Worm (Caenorhabditis elegans) whole organism, L1 larva: ENCODE results near the gene F54C9.3.
A peak's percentile ranks its signal among the peaks of the same experiment; 100 is the strongest.

Experiments
- C16A3.4 ChIP-seq: fragments of 150-350 bp; optimal IDR thresholded peaks from 2 replicates; lab custom pipeline; 2014; ENCODE audit warnings: missing biosample characterization, missing genetic modification characterization
- aha-1 ChIP-seq: fragments of 150-350 bp; optimal IDR thresholded peaks from 2 replicates; lab custom pipeline; 2014; ENCODE audit warnings: missing biosample characterization, missing genetic modification characterization
- alr-1 ChIP-seq: fragments of 200-800 bp; sonication (Bioruptor generic); optimal IDR thresholded peaks from 2 replicates; lab custom pipeline; 2018; ENCODE audit warnings: borderline replicate concordance, mild to moderate bottlenecking, missing genetic modification characterization, missing compliant biosample characterization
- aly-2 ChIP-seq: fragments of 150-350 bp; optimal IDR thresholded peaks from 2 replicates; lab custom pipeline; 2014; ENCODE audit warnings: missing biosample characterization, missing genetic modification characterization
- ama-1 ChIP-seq: fragments of 150-350 bp; optimal IDR thresholded peaks from 2 replicates; lab custom pipeline; 2014
- ceh-82 ChIP-seq, 3 experiments: fragments of 150-350 bp in 1 of 3; sonication (generic microtip) in 2 of 3; optimal IDR thresholded peaks; 2 replicates each; lab custom pipeline; 2014 to 2017; ENCODE audit warnings: missing biosample characterization in 3 of 3, missing genetic modification characterization in 3 of 3
- ceh-88 ChIP-seq: fragments of 200-800 bp; sonication (Bioruptor generic); IDR thresholded peaks from 2 replicates; pipeline ENCODE4 v1.3.6; 2022; ENCODE audit warnings: missing genetic modification characterization, missing compliant biosample characterization
- dpl-1 ChIP-seq, 3 experiments: fragments of 150-350 bp in 2 of 3; sonication (generic microtip) in 1 of 3; optimal IDR thresholded peaks; 2 replicates each; lab custom pipeline; 2014 to 2017; ENCODE audit warnings: missing biosample characterization in 3 of 3, missing genetic modification characterization in 3 of 3, missing genetic modification reagents in 3 of 3
- dsc-1 ChIP-seq: sonication (generic microtip); optimal IDR thresholded peaks from 2 replicates; lab custom pipeline; 2016; ENCODE audit warnings: mild to moderate bottlenecking, missing genetic modification characterization, missing compliant biosample characterization
- efl-1 ChIP-seq, 4 experiments: fragments of 150-350 bp; optimal IDR thresholded peaks in 3 of 4; peaks in 1 of 4; 1 replicate in 1 of 4; 2 replicates in 3 of 4; lab custom pipeline; 2014; ENCODE audit warnings: missing biosample characterization in 2 of 4, missing genetic modification characterization in 2 of 4, missing genetic modification reagents in 2 of 4
- efl-3 ChIP-seq: fragments of 200-800 bp; sonication (Bioruptor generic); optimal IDR thresholded peaks from 2 replicates; lab custom pipeline; 2018; ENCODE audit warnings: mild to moderate bottlenecking, missing genetic modification characterization, missing compliant biosample characterization
- egl-13 ChIP-seq: sonication (generic microtip); optimal IDR thresholded peaks from 2 replicates; lab custom pipeline; 2016; ENCODE audit warnings: missing genotype, missing genetic modification reagents, missing genetic modification characterization, missing compliant biosample characterization
- egl-27 ChIP-seq, 2 experiments: fragments of 150-350 bp in 1 of 2; sonication (generic microtip); optimal IDR thresholded peaks; 3 replicates each; lab custom pipeline; 2017 to 2018; ENCODE audit warnings: missing biosample characterization in 2 of 2, missing genetic modification characterization in 2 of 2, missing genetic modification reagents in 2 of 2
- elt-3 ChIP-seq, 6 experiments: fragments of 150-350 bp in 1 of 6; sonication (generic microtip); optimal IDR thresholded peaks; 2 replicates each; lab custom pipeline; 2017 to 2018; ENCODE audit warnings: missing biosample characterization in 6 of 6, missing genetic modification characterization in 6 of 6, inconsistent platforms in 1 of 6
- fkh-8 ChIP-seq: sonication (generic microtip); optimal IDR thresholded peaks from 2 replicates; lab custom pipeline; 2016; ENCODE audit warnings: mild to moderate bottlenecking, missing genetic modification characterization, missing compliant biosample characterization
- fos-1 ChIP-seq: fragments of 150-350 bp; optimal IDR thresholded peaks from 2 replicates; lab custom pipeline; 2014; ENCODE audit warnings: missing biosample characterization, missing genetic modification characterization
- grh-1 ChIP-seq: fragments of 200-800 bp; sonication (Bioruptor generic); IDR thresholded peaks from 2 replicates; pipeline ENCODE4 v1.3.6; 2022; ENCODE audit warnings: missing genetic modification reagents, missing genetic modification characterization, missing compliant biosample characterization
- hlh-17 ChIP-seq: fragments of 200-800 bp; sonication (Bioruptor generic); optimal IDR thresholded peaks from 2 replicates; lab custom pipeline; 2018; ENCODE audit warnings: missing genetic modification characterization, mild to moderate bottlenecking, missing compliant biosample characterization, moderate library complexity, borderline replicate concordance
- hlh-4 ChIP-seq: sonication (generic microtip); optimal IDR thresholded peaks from 2 replicates; lab custom pipeline; 2016; ENCODE audit warnings: mild to moderate bottlenecking, missing genetic modification characterization, missing compliant biosample characterization
- irx-1 ChIP-seq: sonication (generic microtip); optimal IDR thresholded peaks from 2 replicates; lab custom pipeline; 2016; ENCODE audit warnings: missing genetic modification characterization, missing compliant biosample characterization
- jun-1 ChIP-seq: fragments of 150-350 bp; optimal IDR thresholded peaks from 2 replicates; lab custom pipeline; 2014; ENCODE audit warnings: missing biosample characterization, missing genetic modification reagents, missing genetic modification characterization
- lin-13 ChIP-seq: fragments of 150-350 bp; optimal IDR thresholded peaks from 2 replicates; lab custom pipeline; 2014; ENCODE audit warnings: missing biosample characterization, missing genetic modification reagents, missing genetic modification characterization
- lin-14 ChIP-seq: fragments of 200-800 bp; sonication (Bioruptor generic); optimal IDR thresholded peaks from 2 replicates; lab custom pipeline; 2018; ENCODE audit warnings: mild to moderate bottlenecking, missing genetic modification characterization, moderate library complexity, missing compliant biosample characterization
- lin-15B ChIP-seq: fragments of 150-350 bp; sonication (generic microtip); optimal IDR thresholded peaks from 3 replicates; lab custom pipeline; 2014; ENCODE audit warnings: missing biosample characterization, missing genetic modification characterization
- lin-35 ChIP-seq, 2 experiments: fragments of 150-350 bp; optimal IDR thresholded peaks; 2 replicates each; lab custom pipeline; 2014; ENCODE audit warnings: missing biosample characterization in 2 of 2, missing genetic modification characterization in 2 of 2, missing genetic modification reagents in 2 of 2
- lin-39 ChIP-seq: fragments of 150-350 bp; optimal IDR thresholded peaks from 2 replicates; lab custom pipeline; 2014; ENCODE audit warnings: missing biosample characterization, missing genetic modification reagents, missing genetic modification characterization
- lir-3 ChIP-seq: sonication (generic microtip); optimal IDR thresholded peaks from 2 replicates; lab custom pipeline; 2016; ENCODE audit warnings: mild to moderate bottlenecking, missing genetic modification characterization, moderate library complexity, missing compliant biosample characterization; ENCODE audit not compliant: poor library complexity
- lsy-2 ChIP-seq, 2 experiments: fragments of 150-350 bp; optimal IDR thresholded peaks; 2 replicates each; lab custom pipeline; 2014; ENCODE audit warnings: missing biosample characterization in 2 of 2, missing genetic modification characterization in 2 of 2
- mab-9 ChIP-seq: fragments of 200-800 bp; sonication (Bioruptor generic); IDR thresholded peaks from 2 replicates; pipeline ENCODE4 v1.3.6; 2022; ENCODE audit warnings: missing genetic modification reagents, missing genetic modification characterization, missing compliant biosample characterization
- mdl-1 ChIP-seq, 2 experiments: fragments of 150-350 bp; optimal IDR thresholded peaks; 2 replicates each; lab custom pipeline; 2014 to 2017; ENCODE audit warnings: missing biosample characterization in 2 of 2, missing genetic modification characterization in 2 of 2, inconsistent platforms in 1 of 2
- mef-2 ChIP-seq: fragments of 150-350 bp; optimal IDR thresholded peaks from 2 replicates; lab custom pipeline; 2014; ENCODE audit warnings: missing biosample characterization, missing genetic modification characterization
- nhr-12 ChIP-seq: sonication (generic microtip); optimal IDR thresholded peaks from 2 replicates; lab custom pipeline; 2017; ENCODE audit warnings: missing biosample characterization, missing genetic modification characterization
- nhr-20 ChIP-seq: sonication (generic microtip); optimal IDR thresholded peaks from 2 replicates; lab custom pipeline; 2016; ENCODE audit warnings: mild to moderate bottlenecking, missing genetic modification characterization, missing compliant biosample characterization
- nhr-71 ChIP-seq: sonication (generic microtip); optimal IDR thresholded peaks from 2 replicates; lab custom pipeline; 2016; ENCODE audit warnings: mild to moderate bottlenecking, missing genetic modification characterization, moderate library complexity, missing compliant biosample characterization
- nhr-76 ChIP-seq: sonication (generic microtip); optimal IDR thresholded peaks from 2 replicates; lab custom pipeline; 2017; ENCODE audit warnings: missing biosample characterization, missing genetic modification characterization
- nhr-77 ChIP-seq: fragments of 150-350 bp; optimal IDR thresholded peaks from 2 replicates; lab custom pipeline; 2014; ENCODE audit warnings: missing biosample characterization, missing genetic modification characterization
- nhr-84 ChIP-seq: sonication (generic microtip); optimal IDR thresholded peaks from 2 replicates; lab custom pipeline; 2017; ENCODE audit warnings: missing biosample characterization, missing genetic modification characterization
- nhr-90 ChIP-seq: sonication (generic microtip); optimal IDR thresholded peaks from 2 replicates; lab custom pipeline; 2016; ENCODE audit warnings: mild to moderate bottlenecking, missing genetic modification characterization, missing compliant biosample characterization; ENCODE audit not compliant: poor library complexity
- pax-3 ChIP-seq: fragments of 200-800 bp; sonication (Bioruptor generic); optimal IDR thresholded peaks from 2 replicates; lab custom pipeline; 2018; ENCODE audit warnings: mild to moderate bottlenecking, missing genetic modification characterization, moderate library complexity, missing compliant biosample characterization
- pqm-1 ChIP-seq: sonication (generic microtip); optimal IDR thresholded peaks from 3 replicates; lab custom pipeline; 2017; ENCODE audit warnings: missing biosample characterization, missing genetic modification characterization
- skn-1 ChIP-seq: fragments of 150-350 bp; optimal IDR thresholded peaks from 2 replicates; lab custom pipeline; 2014; ENCODE audit warnings: missing biosample characterization, missing genetic modification characterization
- snu-23 ChIP-seq: sonication (generic microtip); optimal IDR thresholded peaks from 2 replicates; lab custom pipeline; 2016; ENCODE audit warnings: missing genetic modification characterization, missing compliant biosample characterization
- sptf-1 ChIP-seq: fragments of 150-350 bp; optimal IDR thresholded peaks from 2 replicates; lab custom pipeline; 2014; ENCODE audit warnings: missing biosample characterization, missing genetic modification characterization
- swsn-7 ChIP-seq: sonication (generic microtip); optimal IDR thresholded peaks from 2 replicates; lab custom pipeline; 2016; ENCODE audit warnings: missing genetic modification characterization, missing compliant biosample characterization
- tbx-2 ChIP-seq: sonication (generic microtip); optimal IDR thresholded peaks from 2 replicates; lab custom pipeline; 2016; ENCODE audit warnings: missing genetic modification characterization, missing compliant biosample characterization
- tlp-1 ChIP-seq: fragments of 150-350 bp; optimal IDR thresholded peaks from 2 replicates; lab custom pipeline; 2014; ENCODE audit warnings: missing biosample characterization, missing genetic modification characterization
- unc-130 ChIP-seq: fragments of 150-350 bp; optimal IDR thresholded peaks from 2 replicates; lab custom pipeline; 2017; ENCODE audit warnings: missing biosample characterization, missing genetic modification characterization, inconsistent platforms
- unc-62 ChIP-seq: fragments of 150-350 bp; optimal IDR thresholded peaks from 2 replicates; lab custom pipeline; 2014; ENCODE audit warnings: missing biosample characterization, missing genetic modification reagents, missing genetic modification characterization
- unc-86 ChIP-seq: sonication (generic microtip); optimal IDR thresholded peaks from 2 replicates; lab custom pipeline; 2016; ENCODE audit warnings: missing genetic modification characterization, missing compliant biosample characterization
- unc-98 ChIP-seq: fragments of 200-800 bp; sonication (Bioruptor generic); IDR thresholded peaks from 2 replicates; pipeline ENCODE4 v1.3.6; 2022; ENCODE audit warnings: missing genetic modification characterization, missing compliant biosample characterization
- xbp-1 ChIP-seq: sonication (generic microtip); optimal IDR thresholded peaks from 2 replicates; lab custom pipeline; 2016; ENCODE audit warnings: missing genetic modification characterization, missing compliant biosample characterization
- zag-1 ChIP-seq: fragments of 150-350 bp; optimal IDR thresholded peaks from 2 replicates; lab custom pipeline; 2014; ENCODE audit warnings: missing biosample characterization, missing genetic modification characterization

The F54C9.3 gene

DNA sequence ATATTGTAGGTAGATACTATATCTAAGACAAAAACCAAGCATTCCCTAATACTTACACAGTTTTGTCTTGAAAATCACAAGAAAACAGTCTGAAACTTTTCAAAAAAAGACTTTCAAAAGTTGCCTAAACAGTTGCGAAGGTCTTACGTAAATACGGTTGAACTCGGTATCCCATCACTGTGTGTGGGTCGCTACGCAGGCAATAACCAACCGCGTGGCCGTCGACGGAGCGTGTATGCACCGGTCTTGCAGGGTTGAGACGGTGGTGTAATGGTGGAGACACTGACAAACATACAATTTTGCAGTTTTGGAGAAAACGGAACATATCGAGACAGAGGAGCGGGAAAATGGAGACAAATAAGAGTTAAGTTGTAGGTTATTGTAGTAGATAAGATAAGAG lies 5.4 kb downstream of the F54C9.3 start, which contains the start of gene iff-2 (continued):
- TF ChIP-seq unc-130 (tag; lab: Kevin White, UChicago) (peak; percentile 99), snu-23 (peak; percentile 100), unc-86 (tag; lab: Kevin White, UChicago) (peak; percentile 99), nhr-84 (tag; lab: Kevin White, UChicago) (no peak), grh-1 (GFP tag; lab: Robert Waterston, UW) (peak; percentile 97), tbx-2 (tag; lab: Kevin White, UChicago) (peak; percentile 99), nhr-20 (tag; lab: Kevin White, UChicago) (peak; percentile 100), pqm-1 (tag; lab: Kevin White, UChicago) (peak; percentile 54), ceh-82 (tag; optimal IDR thresholded peaks at IDR 0.05; lab: Kevin White, UChicago) (peak; percentile 99), pax-3 (tag; lab: Kevin White, UChicago) (peak; percentile 98), swsn-7 (tag; lab: Kevin White, UChicago) (peak; percentile 99), egl-27 (tag; optimal IDR thresholded peaks at IDR 0.05; lab: Kevin White, UChicago) (peak; percentile 90 to 96), lin-15B (tag; lab: Kevin White, UChicago) (peak; percentile 100), nhr-12 (tag; lab: Kevin White, UChicago) (no peak), ceh-88 (GFP tag; lab: Robert Waterston, UW) (peak; percentile 97), alr-1 (tag; lab: Kevin White, UChicago) (no peak), lin-13 (GFP tag; lab: Kevin White, UChicago) (peak; percentile 100), skn-1 (tag; lab: Kevin White, UChicago) (peak; percentile 98), tlp-1 (tag; lab: Kevin White, UChicago) (no peak), fkh-8 (tag; lab: Kevin White, UChicago) (peak; percentile 100), xbp-1 (tag; lab: Kevin White, UChicago) (peak; percentile 99), lir-3 (tag; lab: Kevin White, UChicago) (peak; percentile 95), lsy-2 (tag; optimal IDR thresholded peaks at IDR 0.05; lab: Kevin White, UChicago) (peak; percentile 98), mef-2 (tag; lab: Kevin White, UChicago) (peak; percentile 97), unc-98 (GFP tag; lab: Robert Waterston, UW) (peak; percentile 83; the same call in 1 of the 2 replicates), lin-39 (tag; lab: Kevin White, UChicago) (peak; percentile 93), aha-1 (tag; lab: Kevin White, UChicago) (peak; percentile 98), hlh-17 (GFP tag; lab: Kevin White, UChicago) (no peak), jun-1 (tag; lab: Kevin White, UChicago) (peak; percentile 99), lin-14 (peak; percentile 100), C16A3.4 (peak; percentile 100), hlh-4 (no peak), efl-1 (optimal IDR thresholded peaks at IDR 0.05; lab: Kevin White, UChicago) (peak; percentile 98), efl-1 (GFP tag; optimal IDR thresholded peaks at IDR 0.05 in 1 of 2; lab: Kevin White, UChicago) (peak; percentile 91 to 100), mdl-1 (tag; optimal IDR thresholded peaks at IDR 0.05; lab: Kevin White, UChicago) (peak; percentile 90 to 100), dsc-1 (peak; percentile 99), mab-9 (GFP tag; lab: Robert Waterston, UW) (peak; percentile 92), fos-1 (tag; lab: Kevin White, UChicago) (peak; percentile 97), ama-1 (lab: Kevin White, UChicago) (peak; percentile 91), nhr-76 (tag; lab: Kevin White, UChicago) (peak; percentile 86), lin-35 (GFP tag; optimal IDR thresholded peaks at IDR 0.05; lab: Kevin White, UChicago) (peak; percentile 97 to 99), nhr-90 (tag; lab: Kevin White, UChicago) (peak; percentile 99), nhr-77 (peak; percentile 100), dpl-1 (GFP tag; optimal IDR thresholded peaks at IDR 0.05; lab: Kevin White, UChicago) (peak; percentile 94 to 97 (median 95)), nhr-71 (tag; lab: Kevin White, UChicago) (peak; percentile 100), efl-3 (GFP tag; lab: Kevin White, UChicago) (peak; percentile 77), unc-62 (GFP tag; lab: Kevin White, UChicago) (peak; percentile 86), egl-13 (tag; lab: Kevin White, UChicago) (peak; percentile 98), irx-1 (peak; percentile 96), elt-3 (tag; optimal IDR thresholded peaks at IDR 0.05; lab: Kevin White, UChicago) (peak; percentile 100), zag-1 (peak; percentile 69), aly-2 (tag; lab: Kevin White, UChicago) (peak; percentile 93), sptf-1 (tag; lab: Kevin White, UChicago) (no peak)
